Worm (Caenorhabditis elegans): ENCODE data around the gene kgb-1.
A peak's percentile ranks its signal among the peaks of the same experiment; 100 is the strongest.

Gene kgb-1

ce11 chrIV:410420-410891 lies 621 bp upstream of the kgb-1 start, which contains the start of gene T07A9.12 (continued):
- no peak for TF ChIP-seq unc-62 (GFP tag; optimal IDR thresholded peaks at IDR 0.05)
- TF ChIP-seq hlh-17 (GFP tag; optimal IDR thresholded peaks at IDR 0.05; ENCODE audit: borderline replicate concordance): no peak
- TF ChIP-seq unc-98 (GFP tag; IDR thresholded peaks at IDR 0.05): peak; percentile 71
- peak; percentile 82 for TF ChIP-seq tbx-2 (tag; optimal IDR thresholded peaks at IDR 0.05)
- peak; percentile 25 for TF ChIP-seq F16B12.6 (tag; optimal IDR thresholded peaks at IDR 0.05)
- peak; percentile 54 for TF ChIP-seq dsc-1 (tag; optimal IDR thresholded peaks at IDR 0.05)
- peak; percentile 32 for TF ChIP-seq blmp-1 (tag; optimal IDR thresholded peaks at IDR 0.05)
- peak; percentile 82 to 88 for TF ChIP-seq lsy-2 (tag; optimal IDR thresholded peaks at IDR 0.05)
- no peak for TF ChIP-seq sup-37 (GFP tag; optimal IDR thresholded peaks at IDR 0.05)
- TF ChIP-seq fos-1 (tag; optimal IDR thresholded peaks at IDR 0.05): peak; percentile 77
- no peak; the same call in 1 of the 2 replicates for TF ChIP-seq ceh-88 (GFP tag; IDR thresholded peaks at IDR 0.05)
- peak; percentile 55 for TF ChIP-seq nhr-77 (tag; optimal IDR thresholded peaks at IDR 0.05)
- TF ChIP-seq dpl-1 (GFP tag; optimal IDR thresholded peaks at IDR 0.05): peak; percentile 38 to 42 (median 42)
- peak; percentile 41 for TF ChIP-seq Y116A8C.19 (tag; optimal IDR thresholded peaks at IDR 0.05; ENCODE audit: borderline replicate concordance)
- TF ChIP-seq alr-1 (tag; optimal IDR thresholded peaks at IDR 0.05; ENCODE audit: borderline replicate concordance): no peak
- peak in 1 of 2 experiments; percentile 43 for TF ChIP-seq ztf-11 (tag; optimal IDR thresholded peaks at IDR 0.05)
- peak; percentile 83 for TF ChIP-seq fkh-8 (tag; optimal IDR thresholded peaks at IDR 0.05)
- no peak for TF ChIP-seq nhr-76 (tag; optimal IDR thresholded peaks at IDR 0.05)
- peak; percentile 54 for TF ChIP-seq egl-13 (tag; optimal IDR thresholded peaks at IDR 0.05)
- TF ChIP-seq ceh-90 (tag; optimal IDR thresholded peaks at IDR 0.05): peak; percentile 33
- TF ChIP-seq nhr-84 (tag; optimal IDR thresholded peaks at IDR 0.05): no peak
- peak; percentile 5 for TF ChIP-seq fkh-10 (GFP tag; optimal IDR thresholded peaks at IDR 0.05)
- TF ChIP-seq ceh-8 (GFP tag; optimal IDR thresholded peaks at IDR 0.05): no peak
- peak; percentile 85 for TF ChIP-seq C16A3.4 (tag; optimal IDR thresholded peaks at IDR 0.05)
- peak; percentile 80 for TF ChIP-seq swsn-7 (tag; optimal IDR thresholded peaks at IDR 0.05)
- TF ChIP-seq xbp-1 (tag; optimal IDR thresholded peaks at IDR 0.05): peak; percentile 69
- TF ChIP-seq vab-15 (tag; optimal IDR thresholded peaks at IDR 0.05): peak; percentile 83
- peak; percentile 73 for TF ChIP-seq nhr-19 (GFP tag; conservative IDR thresholded peaks at IDR 0.05)
- TF ChIP-seq ama-1 (optimal IDR thresholded peaks at IDR 0.05): no peak
- TF ChIP-seq lir-3 (tag; optimal IDR thresholded peaks at IDR 0.05; ENCODE audit: poor library complexity): peak; percentile 84
- peak; percentile 51 for TF ChIP-seq unc-86 (tag; optimal IDR thresholded peaks at IDR 0.05)
- no peak for TF ChIP-seq zip-4 (GFP tag; optimal IDR thresholded peaks at IDR 0.05)
- TF ChIP-seq zag-1 (tag; optimal IDR thresholded peaks at IDR 0.05): no peak
- TF ChIP-seq nhr-85 (tag): peak; percentile 78
- TF ChIP-seq snu-23 (GFP tag; optimal IDR thresholded peaks at IDR 0.05): peak; percentile 91
- peak; percentile 3 to 70 (median 64) for TF ChIP-seq ceh-82 (tag; optimal IDR thresholded peaks at IDR 0.05)
- no peak for TF ChIP-seq snpc-4 (tag; optimal IDR thresholded peaks at IDR 0.05)
- peak; percentile 69 for TF ChIP-seq lin-13 (GFP tag; optimal IDR thresholded peaks at IDR 0.05)
- peak; percentile 47 for TF ChIP-seq isw-1 (GFP tag; IDR thresholded peaks at IDR 0.05)
- peak; percentile 17 for TF ChIP-seq lin-15B (tag; optimal IDR thresholded peaks at IDR 0.05)
- TF ChIP-seq sox-4 (tag; optimal IDR thresholded peaks at IDR 0.05): peak; percentile 55
- TF ChIP-seq nhr-12 (tag; optimal IDR thresholded peaks at IDR 0.05): no peak
- peak; percentile 63 for TF ChIP-seq jun-1 (tag; optimal IDR thresholded peaks at IDR 0.05)

ce11 chrIV:408892-409291 lies 943 bp downstream of the kgb-1 start:
- TF ChIP-seq tlp-1 (tag; optimal IDR thresholded peaks at IDR 0.05): peak; percentile 22
- TF ChIP-seq unc-130 (tag; optimal IDR thresholded peaks at IDR 0.05): no peak
- TF ChIP-seq elt-2 (tag; optimal IDR thresholded peaks at IDR 0.05): peak; percentile 28
